Fruit fly (Drosophila melanogaster) whole organism, embryonic: ENCODE measurements around the gene wam.

Source experiments
- BtbVII ChIP-seq: fragments of 200-800 bp; sonication (Bioruptor generic); optimal IDR thresholded peaks from 3 replicates; lab custom pipeline; 2017; ENCODE audit warnings: missing biosample characterization, mild to moderate bottlenecking, missing genetic modification characterization
- CG10274 ChIP-seq: fragments of 200-800 bp; sonication (Bioruptor generic); optimal IDR thresholded peaks from 3 replicates; lab custom pipeline; 2017; ENCODE audit warnings: missing biosample characterization, mild to moderate bottlenecking, missing genetic modification characterization
- CG10979 ChIP-seq: fragments of 200-800 bp; sonication (Bioruptor generic); optimal IDR thresholded peaks from 2 replicates; lab custom pipeline; 2018; ENCODE audit warnings: missing biosample characterization, mild to moderate bottlenecking, missing genetic modification characterization, moderate library complexity
- CG11085 ChIP-seq: fragments of 200-800 bp; sonication (Bioruptor generic); IDR thresholded peaks from 2 replicates; pipeline ENCODE4 v1.3.6; 2022; ENCODE audit warnings: missing biosample characterization, missing genetic modification characterization
- CG11504 ChIP-seq: fragments of 200-800 bp; sonication (Bioruptor generic); optimal IDR thresholded peaks from 3 replicates; lab custom pipeline; 2019; ENCODE audit warnings: missing biosample characterization, mild to moderate bottlenecking, missing genetic modification characterization, moderate library complexity
- CG12236 ChIP-seq: fragments of 200-800 bp; sonication (Bioruptor generic); optimal IDR thresholded peaks from 2 replicates; lab custom pipeline; 2016; ENCODE audit warnings: missing biosample characterization, missing genetic modification characterization
- CG12744 ChIP-seq: fragments of 200-800 bp; sonication (Bioruptor generic); optimal IDR thresholded peaks from 2 replicates; lab custom pipeline; 2016; ENCODE audit warnings: missing biosample characterization, missing genetic modification characterization
- CG16815 ChIP-seq: fragments of 200-800 bp; sonication (Bioruptor generic); optimal IDR thresholded peaks from 3 replicates; lab custom pipeline; 2017; ENCODE audit warnings: missing biosample characterization, mild to moderate bottlenecking, missing genetic modification characterization
- CG17802 ChIP-seq: fragments of 200-800 bp; sonication (Bioruptor generic); optimal IDR thresholded peaks from 2 replicates; lab custom pipeline; 2018; ENCODE audit warnings: missing biosample characterization, mild to moderate bottlenecking, missing genetic modification characterization, moderate library complexity
- CG2129 ChIP-seq: fragments of 200-800 bp; sonication (Bioruptor generic); IDR thresholded peaks from 2 replicates; pipeline ENCODE4 v1.3.6; 2022; ENCODE audit warnings: missing biosample characterization, missing genetic modification characterization; ENCODE audit not compliant: partially characterized antibody
- CG2712 ChIP-seq: fragments of 200-800 bp; optimal IDR thresholded peaks from 3 replicates; lab custom pipeline; 2019; ENCODE audit warnings: missing biosample characterization, mild to moderate bottlenecking, missing genetic modification characterization, moderate library complexity
- CG32532 ChIP-seq: fragments of 200-800 bp; sonication (Bioruptor generic); IDR thresholded peaks from 2 replicates; pipeline ENCODE4 v1.3.6; 2022; ENCODE audit warnings: missing biosample characterization, missing genetic modification characterization
- CG33213 ChIP-seq: fragments of 200-800 bp; sonication (Bioruptor generic); optimal IDR thresholded peaks from 3 replicates; lab custom pipeline; 2016; ENCODE audit warnings: missing biosample characterization, missing genetic modification characterization
- CG33557 ChIP-seq: fragments of 200-800 bp; sonication (Bioruptor generic); optimal IDR thresholded peaks from 2 replicates; lab custom pipeline; 2019; ENCODE audit warnings: missing biosample characterization, mild to moderate bottlenecking, missing genetic modification characterization, moderate library complexity
- CG4282 ChIP-seq: fragments of 200-800 bp; sonication (Bioruptor generic); optimal IDR thresholded peaks from 2 replicates; lab custom pipeline; 2016; ENCODE audit warnings: missing biosample characterization, missing genetic modification characterization
- CG6765 ChIP-seq: fragments of 200-800 bp; sonication (Bioruptor generic); optimal IDR thresholded peaks from 3 replicates; lab custom pipeline; 2017; ENCODE audit warnings: missing biosample characterization, mild to moderate bottlenecking, missing genetic modification characterization
- CG8478 ChIP-seq: fragments of >200 bp; optimal IDR thresholded peaks from 2 replicates; lab custom pipeline; 2018
- CTCF ChIP-seq: fragments of 200-800 bp; sonication (Bioruptor generic); optimal IDR thresholded peaks from 2 replicates; lab custom pipeline; 2017; ENCODE audit warnings: missing biosample characterization, mild to moderate bottlenecking, missing genetic modification characterization, moderate library complexity
- Chrac-16 ChIP-seq: fragments of 200-800 bp; sonication (Bioruptor generic); optimal IDR thresholded peaks from 3 replicates; lab custom pipeline; 2016; ENCODE audit warnings: missing biosample characterization, missing genetic modification characterization
- CoRest ChIP-seq: fragments of 200-800 bp; sonication (Bioruptor generic); optimal IDR thresholded peaks from 3 replicates; lab custom pipeline; 2018; ENCODE audit warnings: missing biosample characterization, mild to moderate bottlenecking, missing genetic modification characterization, moderate library complexity
- E2f1 ChIP-seq: fragments of 200-800 bp; sonication (Bioruptor generic); IDR thresholded peaks from 2 replicates; pipeline ENCODE4 v1.3.6; 2022; ENCODE audit warnings: missing biosample characterization, missing genetic modification characterization
- ERR ChIP-seq: fragments of 200-800 bp; sonication (Bioruptor generic); optimal IDR thresholded peaks from 2 replicates; lab custom pipeline; 2016; ENCODE audit warnings: missing biosample characterization, missing genetic modification characterization
- MBD-R2 ChIP-seq: fragments of 200-800 bp; sonication (Bioruptor generic); IDR thresholded peaks from 2 replicates; pipeline ENCODE4 v1.3.6; 2022; ENCODE audit warnings: missing biosample characterization, missing genetic modification characterization
- NFAT ChIP-seq: fragments of 200-800 bp; sonication (Bioruptor generic); IDR thresholded peaks from 2 replicates; pipeline ENCODE4 v1.3.6; 2022; ENCODE audit warnings: missing biosample characterization, missing genetic modification characterization
- Neu2 ChIP-seq: fragments of 200-800 bp; sonication (Bioruptor generic); optimal IDR thresholded peaks from 3 replicates; lab custom pipeline; 2016; ENCODE audit warnings: missing biosample characterization, missing genetic modification characterization, borderline replicate concordance
- NfI ChIP-seq: fragments of 200-800 bp; sonication (Bioruptor generic); optimal IDR thresholded peaks from 3 replicates; lab custom pipeline; 2018; ENCODE audit warnings: missing biosample characterization, mild to moderate bottlenecking, missing genetic modification characterization, moderate library complexity
- Oaz ChIP-seq: fragments of 200-800 bp; sonication (Bioruptor generic); IDR thresholded peaks from 2 replicates; pipeline ENCODE4 v1.3.6; 2022; ENCODE audit warnings: missing biosample characterization, missing genetic modification characterization
- Oli ChIP-seq: fragments of 200-800 bp; sonication (Bioruptor generic); optimal IDR thresholded peaks from 2 replicates; lab custom pipeline; 2018; ENCODE audit warnings: missing biosample characterization, mild to moderate bottlenecking, missing genetic modification characterization, moderate library complexity
- TFAM ChIP-seq: fragments of 200-800 bp; sonication (Bioruptor generic); optimal IDR thresholded peaks from 2 replicates; lab custom pipeline; 2017; ENCODE audit warnings: missing biosample characterization, missing genetic modification characterization, inconsistent platforms
- Taf1 ChIP-seq: fragments of 200-800 bp; sonication (Bioruptor generic); IDR thresholded peaks from 2 replicates; pipeline ENCODE4 v1.3.6; 2022; ENCODE audit warnings: missing biosample characterization, missing genetic modification characterization
- cato ChIP-seq: fragments of 200-800 bp; sonication (Bioruptor generic); optimal IDR thresholded peaks from 2 replicates; lab custom pipeline; 2016; ENCODE audit warnings: missing biosample characterization, missing genetic modification characterization, borderline replicate concordance
- croc ChIP-seq: fragments of 200-800 bp; sonication (Bioruptor generic); conservative IDR thresholded peaks from 3 replicates; pipeline ENCODE4 v1.3.6; 2022; ENCODE audit warnings: missing biosample characterization, missing genetic modification characterization
- en ChIP-seq: fragments of 200-800 bp; sonication (Bioruptor generic); optimal IDR thresholded peaks from 2 replicates; lab custom pipeline; 2016; ENCODE audit warnings: missing biosample characterization, missing genetic modification characterization
- eve ChIP-seq, 2 experiments: fragments of >200 bp; optimal IDR thresholded peaks; 2 replicates each; lab custom pipeline; 2017; ENCODE audit warnings: missing biosample characterization in 2 of 2, missing genetic modification characterization in 2 of 2
- fru ChIP-seq: fragments of >200 bp; optimal IDR thresholded peaks from 2 replicates; lab custom pipeline; 2017
- ind ChIP-seq: fragments of 200-800 bp; sonication (Bioruptor generic); optimal IDR thresholded peaks from 3 replicates; lab custom pipeline; 2016; ENCODE audit warnings: missing biosample characterization, missing genetic modification characterization
- lov ChIP-seq, 2 experiments: fragments of 200-800 bp in 1 of 2; fragments of >200 bp in 1 of 2; sonication (Bioruptor generic) in 1 of 2; IDR thresholded peaks in 1 of 2; optimal IDR thresholded peaks in 1 of 2; 2 replicates in 1 of 2; 3 replicates in 1 of 2; pipeline versions ENCODE4 v1.3.6 to Lab custom; 2017 to 2022; ENCODE audit warnings: missing biosample characterization in 1 of 2, missing genetic modification characterization in 1 of 2
- maf-S ChIP-seq: fragments of 200-800 bp; sonication (Bioruptor generic); optimal IDR thresholded peaks from 2 replicates; lab custom pipeline; 2016; ENCODE audit warnings: missing biosample characterization, missing genetic modification characterization
- phol ChIP-seq: fragments of 200-800 bp; sonication (Bioruptor generic); optimal IDR thresholded peaks from 3 replicates; lab custom pipeline; 2018; ENCODE audit warnings: missing biosample characterization, mild to moderate bottlenecking, missing genetic modification characterization, moderate library complexity
- ro ChIP-seq: fragments of 200-800 bp; sonication (Bioruptor generic); IDR thresholded peaks from 2 replicates; pipeline ENCODE4 v1.3.6; 2022; ENCODE audit warnings: missing biosample characterization, missing genetic modification characterization
- sens ChIP-seq: fragments of 200-800 bp; sonication (Bioruptor generic); peaks from one replicate; lab custom pipeline; 2016; ENCODE audit warnings: missing biosample characterization, missing genetic modification characterization
- sob ChIP-seq: fragments of 200-800 bp; sonication (Bioruptor generic); IDR thresholded peaks from 2 replicates; pipeline ENCODE4 v1.3.6; 2022; ENCODE audit warnings: missing biosample characterization, missing genetic modification characterization
- ssp ChIP-seq: fragments of 200-800 bp; sonication (Bioruptor generic); IDR thresholded peaks from 2 replicates; pipeline ENCODE4 v1.3.6; 2022; ENCODE audit warnings: missing biosample characterization, missing genetic modification characterization
- tup ChIP-seq: fragments of 200-800 bp; sonication (Bioruptor generic); optimal IDR thresholded peaks from 2 replicates; lab custom pipeline; 2016; ENCODE audit warnings: missing biosample characterization, mild to moderate bottlenecking, missing genetic modification characterization, moderate library complexity
- unpg ChIP-seq: fragments of 200-800 bp; sonication (Bioruptor generic); optimal IDR thresholded peaks from 3 replicates; lab custom pipeline; 2018; ENCODE audit warnings: missing biosample characterization, mild to moderate bottlenecking, missing genetic modification characterization, moderate library complexity

The wam gene

dm6 chr3R:23314332-23314731 lies 26.5 kb upstream of the wam start (continued):
- TF ChIP-seq CG8478: no peak
- TF ChIP-seq cato (GFP tag; lab: Kevin White, UChicago): no peak
- TF ChIP-seq croc (GFP tag; lab: Robert Waterston, UW): no peak
- TF ChIP-seq CG32532 (GFP tag; lab: Robert Waterston, UW): peak; percentile 20; the same call in 1 of the 2 replicates
- peak; percentile 47 for TF ChIP-seq CG33557 (GFP tag; lab: Kevin White, UChicago)
- TF ChIP-seq CTCF (GFP tag; lab: Kevin White, UChicago): peak; percentile 21
- peak; percentile 32 for TF ChIP-seq CG2712 (tag; lab: Kevin White, UChicago)
- TF ChIP-seq NFAT (GFP tag; lab: Robert Waterston, UW): no peak
- TF ChIP-seq CG12236 (GFP tag; lab: Kevin White, UChicago): no peak
- no peak for TF ChIP-seq Chrac-16 (GFP tag; lab: Kevin White, UChicago)
- peak; percentile 48 for TF ChIP-seq unpg
- TF ChIP-seq ind (GFP tag; lab: Kevin White, UChicago): no peak
- TF ChIP-seq CG33213 (GFP tag; lab: Kevin White, UChicago): peak; percentile 33
- TF ChIP-seq lov (optimal IDR thresholded peaks at IDR 0.05; lab: Kevin White, UChicago): no peak
- TF ChIP-seq lov (GFP tag; IDR thresholded peaks at IDR 0.05; lab: Robert Waterston, UW): peak; percentile 55; the same call in 1 of the 3 replicates
- peak; percentile 69 for TF ChIP-seq sens
- TF ChIP-seq fru (lab: Kevin White, UChicago): no peak
- no peak for TF ChIP-seq CG4282 (GFP tag; lab: Kevin White, UChicago)
- no peak for TF ChIP-seq Oli
- peak; percentile 30 for TF ChIP-seq BtbVII
- peak; percentile 64 for TF ChIP-seq sob (GFP tag; lab: Robert Waterston, UW)
- peak; percentile 16 for TF ChIP-seq CG11504 (tag; lab: Kevin White, UChicago)
- no peak for TF ChIP-seq CG10979 (tag; lab: Kevin White, UChicago)
- TF ChIP-seq Taf1: no peak
- no peak for TF ChIP-seq CG10274 (GFP tag; lab: Kevin White, UChicago)
- TF ChIP-seq eve (GFP tag; optimal IDR thresholded peaks at IDR 0.05; lab: Kevin White, UChicago): no peak
- no peak for TF ChIP-seq CG12744 (GFP tag; lab: Kevin White, UChicago)
- no peak for TF ChIP-seq ro (GFP tag; lab: Robert Waterston, UW)
- TF ChIP-seq CoRest: no peak
- TF ChIP-seq Neu2 (GFP tag; lab: Kevin White, UChicago): no peak
- TF ChIP-seq CG16815: no peak
- peak; percentile 42 for TF ChIP-seq phol (tag; lab: Kevin White, UChicago)
- no peak for TF ChIP-seq TFAM (GFP tag; lab: Kevin White, UChicago)
- no peak for TF ChIP-seq maf-S (GFP tag; lab: Kevin White, UChicago)
- peak; percentile 54 for TF ChIP-seq CG6765
- no peak for TF ChIP-seq ERR (GFP tag; lab: Kevin White, UChicago)
- peak; percentile 13; the same call in 1 of the 2 replicates for TF ChIP-seq MBD-R2 (GFP tag; lab: Robert Waterston, UW)
- no peak for TF ChIP-seq CG2129 (GFP tag; lab: Robert Waterston, UW)
- no peak; the same call in 1 of the 2 replicates for TF ChIP-seq E2f1 (GFP tag; lab: Robert Waterston, UW)
- no peak for TF ChIP-seq CG17802
- no peak for TF ChIP-seq Oaz (GFP tag; lab: Robert Waterston, UW)
- peak; percentile 64 for TF ChIP-seq NfI (GFP tag; lab: Kevin White, UChicago)
- no peak for TF ChIP-seq tup (GFP tag; lab: Kevin White, UChicago)
- no peak for TF ChIP-seq en (GFP tag; lab: Kevin White, UChicago)
- TF ChIP-seq CG11085 (GFP tag; lab: Robert Waterston, UW): no peak
- no peak for TF ChIP-seq ssp (GFP tag; lab: Robert Waterston, UW)
- TF ChIP-seq, all 482 proteins: peak for 191
